Worm (Caenorhabditis elegans) whole organism, mixed stage, embryonic: ENCODE measurements around the gene C13G3.1.
A peak's percentile ranks its signal among the peaks of the same experiment; 100 is the strongest.

Experiments
- M03D4.4 ChIP-seq: sonication (generic microtip); optimal IDR thresholded peaks from 2 replicates; lab custom pipeline; 2017; ENCODE audit warnings: mild to moderate bottlenecking, missing genetic modification characterization, missing compliant biosample characterization
- bed-3 ChIP-seq: fragments of 200-800 bp; sonication (Bioruptor generic); optimal IDR thresholded peaks from 3 replicates; lab custom pipeline; 2018; ENCODE audit warnings: mild to moderate bottlenecking, missing genetic modification characterization, moderate library complexity, missing compliant biosample characterization
- blmp-1 ChIP-seq: fragments of 150-350 bp; optimal IDR thresholded peaks from 2 replicates; lab custom pipeline; 2014; ENCODE audit warnings: missing biosample characterization, missing genetic modification characterization
- ceh-39 ChIP-seq: fragments of 150-350 bp; optimal IDR thresholded peaks from 2 replicates; lab custom pipeline; 2014; ENCODE audit warnings: missing biosample characterization, missing genetic modification characterization
- ceh-43 ChIP-seq: fragments of 200-800 bp; sonication (Bioruptor generic); optimal IDR thresholded peaks from 2 replicates; lab custom pipeline; 2018; ENCODE audit warnings: mild to moderate bottlenecking, missing genetic modification characterization, moderate library complexity, missing compliant biosample characterization
- ceh-83 ChIP-seq: fragments of 200-800 bp; sonication (Bioruptor generic); optimal IDR thresholded peaks from 2 replicates; lab custom pipeline; 2018; ENCODE audit warnings: mild to moderate bottlenecking, missing genetic modification characterization, missing compliant biosample characterization
- ces-1 ChIP-seq: fragments of 150-350 bp; optimal IDR thresholded peaks from 2 replicates; lab custom pipeline; 2014; ENCODE audit warnings: missing biosample characterization, missing genetic modification reagents, missing genetic modification characterization
- cnd-1 ChIP-seq: fragments of 200-800 bp; sonication (Bioruptor generic); optimal IDR thresholded peaks from 2 replicates; lab custom pipeline; 2018; ENCODE audit warnings: mild to moderate bottlenecking, missing genetic modification characterization, missing compliant biosample characterization
- drap-1 ChIP-seq: fragments of 200-800 bp; sonication (Bioruptor generic); optimal IDR thresholded peaks from 3 replicates; lab custom pipeline; 2018; ENCODE audit warnings: mild to moderate bottlenecking, missing genetic modification characterization, missing compliant biosample characterization
- flh-1 ChIP-seq: fragments of 200-800 bp; sonication (Bioruptor generic); optimal IDR thresholded peaks from 2 replicates; lab custom pipeline; 2018; ENCODE audit warnings: mild to moderate bottlenecking, missing genetic modification characterization, moderate library complexity, missing compliant biosample characterization
- ham-2 ChIP-seq: fragments of 200-800 bp; sonication (Bioruptor generic); optimal IDR thresholded peaks from 2 replicates; lab custom pipeline; 2018; ENCODE audit warnings: mild to moderate bottlenecking, missing genetic modification characterization, missing compliant biosample characterization
- hlh-1 ChIP-seq: fragments of 150-350 bp; optimal IDR thresholded peaks from 2 replicates; lab custom pipeline; 2014; ENCODE audit warnings: missing biosample characterization, missing genetic modification reagents, missing genetic modification characterization
- lin-13 ChIP-seq: fragments of 150-350 bp; optimal IDR thresholded peaks from 2 replicates; lab custom pipeline; 2014; ENCODE audit warnings: missing biosample characterization, missing genetic modification characterization
- lin-32 ChIP-seq: fragments of 200-800 bp; sonication (Bioruptor generic); optimal IDR thresholded peaks from 2 replicates; lab custom pipeline; 2018; ENCODE audit warnings: mild to moderate bottlenecking, missing genetic modification characterization, missing compliant biosample characterization
- lsy-2 ChIP-seq: fragments of 150-350 bp; optimal IDR thresholded peaks from 2 replicates; lab custom pipeline; 2014; ENCODE audit warnings: missing biosample characterization, missing genetic modification characterization
- mab-5 ChIP-seq: fragments of 150-350 bp; optimal IDR thresholded peaks from 2 replicates; lab custom pipeline; 2014; ENCODE audit warnings: missing biosample characterization, missing genetic modification characterization
- mep-1 ChIP-seq: fragments of 150-350 bp; optimal IDR thresholded peaks from 2 replicates; lab custom pipeline; 2017; ENCODE audit warnings: missing biosample characterization, missing genetic modification reagents, missing genetic modification characterization, inconsistent platforms
- mls-2 ChIP-seq: sonication (generic microtip); optimal IDR thresholded peaks from 2 replicates; lab custom pipeline; 2016; ENCODE audit warnings: mild to moderate bottlenecking, missing genetic modification characterization, moderate library complexity, missing compliant biosample characterization
- nhr-12 ChIP-seq: fragments of 150-350 bp; optimal IDR thresholded peaks from 2 replicates; lab custom pipeline; 2014; ENCODE audit warnings: missing biosample characterization, missing genetic modification characterization
- nhr-2 ChIP-seq: fragments of 150-350 bp; optimal IDR thresholded peaks from 2 replicates; lab custom pipeline; 2014; ENCODE audit warnings: missing biosample characterization, missing genetic modification characterization
- nhr-237 ChIP-seq: fragments of 150-350 bp; optimal IDR thresholded peaks from 2 replicates; lab custom pipeline; 2014; ENCODE audit warnings: missing biosample characterization, missing genetic modification characterization
- nhr-28 ChIP-seq: fragments of 150-350 bp; optimal IDR thresholded peaks from 2 replicates; lab custom pipeline; 2014; ENCODE audit warnings: missing biosample characterization, missing genetic modification characterization
- pha-4 ChIP-seq: fragments of 150-350 bp; optimal IDR thresholded peaks from 2 replicates; lab custom pipeline; 2018; ENCODE audit warnings: missing biosample characterization, missing genetic modification reagents, missing genetic modification characterization
- sem-2 ChIP-seq: fragments of 200-800 bp; sonication (Bioruptor generic); optimal IDR thresholded peaks from 2 replicates; lab custom pipeline; 2018; ENCODE audit warnings: mild to moderate bottlenecking, missing genetic modification characterization, missing compliant biosample characterization
- snpc-4 ChIP-seq: fragments of 150-350 bp; optimal IDR thresholded peaks from 2 replicates; lab custom pipeline; 2014; ENCODE audit warnings: missing biosample characterization, missing genetic modification characterization
- sptf-1 ChIP-seq: sonication (generic microtip); optimal IDR thresholded peaks from 2 replicates; lab custom pipeline; 2017; ENCODE audit warnings: mild to moderate bottlenecking, missing genetic modification characterization, moderate library complexity, missing compliant biosample characterization
- tbx-8 ChIP-seq: fragments of 200-800 bp; sonication (Bioruptor generic); optimal IDR thresholded peaks from 2 replicates; lab custom pipeline; 2018; ENCODE audit warnings: mild to moderate bottlenecking, missing genetic modification characterization, moderate library complexity, missing compliant biosample characterization
- unc-120 ChIP-seq: sonication (generic microtip); optimal IDR thresholded peaks from 2 replicates; lab custom pipeline; 2017; ENCODE audit warnings: missing genetic modification characterization, missing compliant biosample characterization; ENCODE audit not compliant: poor library complexity, severe bottlenecking
- unc-39 ChIP-seq: fragments of 150-350 bp; optimal IDR thresholded peaks from 2 replicates; lab custom pipeline; 2014; ENCODE audit warnings: missing biosample characterization, missing genetic modification characterization
- unc-62 ChIP-seq: fragments of 150-350 bp; optimal IDR thresholded peaks from 2 replicates; lab custom pipeline; 2014; ENCODE audit warnings: missing biosample characterization, missing genetic modification reagents, missing genetic modification characterization
- zip-8 ChIP-seq: fragments of 150-350 bp; optimal IDR thresholded peaks from 2 replicates; lab custom pipeline; 2014; ENCODE audit warnings: missing biosample characterization, missing genetic modification characterization
- ztf-11 ChIP-seq: fragments of 150-350 bp; optimal IDR thresholded peaks from 2 replicates; lab custom pipeline; 2014; ENCODE audit warnings: missing biosample characterization, missing genetic modification characterization

Gene C13G3.1

ce11 chrV:11034748-11035147, 22.5 kb upstream of the C13G3.1 start, which contains the start of gene pptr-2:
Gene pptr-2, minus strand, starts transcription at chrV:11034931.
- TF ChIP-seq mab-5 (no peak), snpc-4 (tag; lab: Kevin White, UChicago) (no peak), ceh-43 (GFP tag; lab: Kevin White, UChicago) (no peak), ces-1 (peak; percentile 3), sptf-1 (tag; lab: Kevin White, UChicago) (no peak), mls-2 (no peak), unc-120 (peak; percentile 50), M03D4.4 (no peak), unc-62 (GFP tag; lab: Kevin White, UChicago) (peak; percentile 97), blmp-1 (no peak), nhr-2 (no peak), hlh-1 (tag; lab: Kevin White, UChicago) (peak; percentile 6)

ce11 chrV:11033241-11033640, 21.0 kb upstream of the C13G3.1 start:
- no peak for TF ChIP-seq pha-4 (tag; lab: Kevin White, UChicago)

DNA sequence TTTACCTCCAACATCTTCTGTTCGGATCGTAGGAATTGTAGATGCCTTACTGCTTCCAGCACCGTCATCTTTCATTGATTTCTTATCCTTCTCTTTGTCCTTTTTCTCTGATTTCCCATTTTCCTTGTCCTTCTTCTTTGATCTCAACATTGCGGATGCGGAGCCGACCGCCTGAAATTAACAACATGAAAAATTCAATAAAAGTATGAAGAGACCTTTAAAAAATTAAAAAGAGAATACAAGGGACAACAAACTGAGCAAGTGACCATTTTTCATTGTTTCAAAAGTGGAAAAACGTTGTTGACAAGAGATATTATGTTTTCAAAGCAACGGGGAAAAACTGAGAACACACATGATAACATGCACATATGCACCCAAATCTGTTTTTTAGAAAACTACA, 18.4 kb upstream of the C13G3.1 start:
- no peak for TF ChIP-seq mab-5
- TF ChIP-seq unc-62 (GFP tag; lab: Kevin White, UChicago) = no peak
- no peak for TF ChIP-seq cnd-1 (tag; lab: Kevin White, UChicago)
- TF ChIP-seq ceh-83 (GFP tag; lab: Kevin White, UChicago) = no peak
- TF ChIP-seq zip-8 (tag; lab: Kevin White, UChicago) = no peak
- TF ChIP-seq mep-1 = no peak
- TF ChIP-seq unc-39 (tag; lab: Kevin White, UChicago) = no peak
- no peak for TF ChIP-seq nhr-28 (tag; lab: Kevin White, UChicago)
- no peak for TF ChIP-seq ham-2 (GFP tag; lab: Kevin White, UChicago)
- no peak for TF ChIP-seq sem-2 (GFP tag; lab: Kevin White, UChicago)
- TF ChIP-seq M03D4.4 = no peak
- TF ChIP-seq drap-1 (GFP tag; lab: Kevin White, UChicago) = no peak

- TF ChIP-seq hlh-1 (tag; lab: Kevin White, UChicago) (peak; percentile 3), cnd-1 (tag; lab: Kevin White, UChicago) (peak; percentile 32), ces-1 (peak; percentile 25), lsy-2 (tag; lab: Kevin White, UChicago) (peak; percentile 16), lin-32 (peak; percentile 4), pha-4 (tag; lab: Kevin White, UChicago) (no peak), sptf-1 (tag; lab: Kevin White, UChicago) (peak; percentile 66), ceh-39 (tag; lab: Kevin White, UChicago) (no peak), nhr-12 (tag; lab: Kevin White, UChicago) (no peak), tbx-8 (no peak), ceh-43 (GFP tag; lab: Kevin White, UChicago) (no peak), ztf-11 (no peak), nhr-237 (tag; lab: Kevin White, UChicago) (peak; percentile 49), flh-1 (no peak)
Observed at ce11 chrV:11029309-11029708, 17.0 kb upstream of the C13G3.1 start.

ce11 chrV:11027740-11028139, 15.5 kb upstream of the C13G3.1 start:
- TF ChIP-seq lsy-2 (tag; lab: Kevin White, UChicago) (no peak), ztf-11 (no peak), zip-8 (tag; lab: Kevin White, UChicago) (no peak), drap-1 (GFP tag; lab: Kevin White, UChicago) (no peak), sem-2 (GFP tag; lab: Kevin White, UChicago) (no peak), tbx-8 (no peak), ceh-39 (tag; lab: Kevin White, UChicago) (no peak), pha-4 (tag; lab: Kevin White, UChicago) (no peak), lin-32 (no peak), snpc-4 (tag; lab: Kevin White, UChicago) (no peak), ham-2 (GFP tag; lab: Kevin White, UChicago) (no peak), hlh-1 (tag; lab: Kevin White, UChicago) (no peak), mls-2 (no peak), bed-3 (GFP tag; lab: Kevin White, UChicago) (no peak), cnd-1 (tag; lab: Kevin White, UChicago) (no peak), nhr-28 (tag; lab: Kevin White, UChicago) (no peak), sptf-1 (tag; lab: Kevin White, UChicago) (no peak), mep-1 (no peak), lin-13 (tag; lab: Kevin White, UChicago) (no peak)
